Fruit fly (Drosophila melanogaster) whole organism, pupa: ENCODE data around the gene UQCR-Q.

Experiments
- CG10348 ChIP-seq: fragments of 200-800 bp; sonication (Bioruptor generic); IDR thresholded peaks from 2 replicates; pipeline ENCODE4 v1.3.6; 2022; ENCODE audit warnings: missing biosample characterization, missing genetic modification characterization
- CG12605 ChIP-seq: fragments of 200-800 bp; sonication (Bioruptor generic); IDR thresholded peaks from 2 replicates; pipeline ENCODE4 v1.3.6; 2022; ENCODE audit warnings: missing biosample characterization, missing genetic modification characterization
- CG13204 ChIP-seq: fragments of 200-800 bp; sonication (Bioruptor generic); optimal IDR thresholded peaks from 2 replicates; lab custom pipeline; 2018; ENCODE audit warnings: missing biosample characterization, mild to moderate bottlenecking, missing genetic modification characterization, moderate library complexity
- CG14655 ChIP-seq: fragments of 200-800 bp; sonication (Bioruptor generic); optimal IDR thresholded peaks from 3 replicates; lab custom pipeline; 2017; ENCODE audit warnings: mild to moderate bottlenecking, missing biosample characterization, missing genetic modification reagents, missing genetic modification characterization
- CG15710 ChIP-seq: fragments of 200-800 bp; sonication (Bioruptor generic); optimal IDR thresholded peaks from 2 replicates; lab custom pipeline; 2018; ENCODE audit warnings: missing biosample characterization, mild to moderate bottlenecking, missing genetic modification characterization, moderate library complexity
- CG17806 ChIP-seq: fragments of 200-800 bp; sonication (Bioruptor generic); optimal IDR thresholded peaks from 2 replicates; lab custom pipeline; 2018; ENCODE audit warnings: missing biosample characterization, mild to moderate bottlenecking, missing genetic modification characterization, moderate library complexity
- CG32121 ChIP-seq: fragments of 200-800 bp; sonication (Bioruptor generic); IDR thresholded peaks from 2 replicates; pipeline ENCODE4 v1.3.6; 2022; ENCODE audit warnings: missing biosample characterization, missing genetic modification characterization
- CG34367 ChIP-seq: fragments of 200-800 bp; sonication (Bioruptor generic); optimal IDR thresholded peaks from 2 replicates; lab custom pipeline; 2018; ENCODE audit warnings: missing biosample characterization, mild to moderate bottlenecking, missing genetic modification characterization
- CG4496 ChIP-seq: fragments of 200-800 bp; sonication (Bioruptor generic); IDR thresholded peaks from 3 replicates; pipeline ENCODE4 v1.3.6; 2022; ENCODE audit warnings: missing biosample characterization, missing genetic modification characterization
- CG8159 ChIP-seq: fragments of 200-800 bp; sonication (Bioruptor generic); optimal IDR thresholded peaks from 3 replicates; lab custom pipeline; 2018; ENCODE audit warnings: missing biosample characterization, mild to moderate bottlenecking, missing genetic modification characterization, moderate library complexity
- CG8301 ChIP-seq: fragments of 200-800 bp; sonication (Bioruptor generic); optimal IDR thresholded peaks from 2 replicates; lab custom pipeline; 2018; ENCODE audit warnings: missing biosample characterization, mild to moderate bottlenecking, missing genetic modification characterization
- CG9948 ChIP-seq: fragments of 200-800 bp; sonication (Bioruptor generic); optimal IDR thresholded peaks from 2 replicates; lab custom pipeline; 2018; ENCODE audit warnings: missing biosample characterization, mild to moderate bottlenecking, missing genetic modification characterization, moderate library complexity
- D1 ChIP-seq: fragments of 200-800 bp; sonication (Bioruptor generic); optimal IDR thresholded peaks from 2 replicates; lab custom pipeline; 2018; ENCODE audit warnings: missing biosample characterization, mild to moderate bottlenecking, missing genetic modification characterization, moderate library complexity
- EcR ChIP-seq: fragments of 200-800 bp; sonication (Bioruptor generic); optimal IDR thresholded peaks from 3 replicates; lab custom pipeline; 2019; ENCODE audit warnings: missing biosample characterization, missing genetic modification characterization, mild to moderate bottlenecking, moderate library complexity, missing genetic modification reagents
- Ets98B ChIP-seq: fragments of 200-800 bp; sonication (Bioruptor generic); IDR thresholded peaks from 2 replicates; pipeline ENCODE4 v1.3.6; 2022; ENCODE audit warnings: missing biosample characterization, missing genetic modification characterization
- Pif1A ChIP-seq: fragments of 200-800 bp; sonication (Bioruptor generic); optimal IDR thresholded peaks from 3 replicates; lab custom pipeline; 2016; ENCODE audit warnings: missing biosample characterization, missing genetic modification characterization
- Pif1B ChIP-seq: fragments of 200-800 bp; sonication (Bioruptor generic); optimal IDR thresholded peaks from 3 replicates; lab custom pipeline; 2016; ENCODE audit warnings: missing biosample characterization, missing genetic modification characterization
- Snoo ChIP-seq: fragments of 200-800 bp; sonication (Bioruptor generic); optimal IDR thresholded peaks from 3 replicates; lab custom pipeline; 2017; ENCODE audit warnings: missing biosample characterization, mild to moderate bottlenecking, missing genetic modification characterization, inconsistent platforms
- fd96Ca ChIP-seq: fragments of 200-800 bp; sonication (Bioruptor generic); IDR thresholded peaks from 3 replicates; pipeline ENCODE4 v1.3.6; 2022; ENCODE audit warnings: missing biosample characterization, missing genetic modification characterization
- gl ChIP-seq: fragments of 200-800 bp; sonication (Bioruptor generic); optimal IDR thresholded peaks from 2 replicates; lab custom pipeline; 2018; ENCODE audit warnings: missing biosample characterization, mild to moderate bottlenecking, missing genetic modification characterization
- rn ChIP-seq: fragments of 200-800 bp; sonication (Bioruptor generic); IDR thresholded peaks from 2 replicates; pipeline ENCODE4 v1.3.6; 2022; ENCODE audit warnings: missing biosample characterization, missing genetic modification characterization

Gene UQCR-Q

dm6 chr3L:17474711-17475451 is at the start of gene UQCR-Q, which contains the start of gene CG46525:
UQCR-Q (plus strand) TSS chr3L:17474761.
CG46525 (plus strand) TSS chr3L:17475220.
- peak; percentile 35 for TF ChIP-seq D1
- no peak for TF ChIP-seq CG15710

dm6 chr3L:17425132-17425713 is 49.3 kb upstream of the UQCR-Q start, which contains the start of the genes Sec3 and COX7B:
Sec3 (minus strand) TSS chr3L:17425217.
COX7B (plus strand) TSS chr3L:17425477.
- TF ChIP-seq rn (GFP tag; lab: Robert Waterston, UW) (no peak), gl (tag; lab: Kevin White, UChicago) (no peak), CG12605 (GFP tag; lab: Robert Waterston, UW) (0 out of 2 replicates have a peak, but pooled peaks have one; percentile 9), CG8301 (tag; lab: Kevin White, UChicago) (peak; percentile 19), CG9948 (peak; percentile 32), CG32121 (GFP tag; lab: Robert Waterston, UW) (peak; percentile 43; the same call in 1 of the 2 replicates), CG4496 (0 out of 3 replicates have a peak, but pooled peaks have one; percentile 45), CG8159 (peak; percentile 64), Snoo (peak; percentile 43), fd96Ca (GFP tag; lab: Robert Waterston, UW) (0 out of 3 replicates have a peak, but pooled peaks have one; percentile 8), CG17806 (tag; lab: Kevin White, UChicago) (peak; percentile 45), EcR (GFP tag; lab: Kevin White, UChicago) (peak; percentile 8), Pif1A (peak; percentile 42), CG10348 (GFP tag; lab: Robert Waterston, UW) (no peak), Pif1B (peak; percentile 21), CG14655 (GFP tag; lab: Kevin White, UChicago) (peak; percentile 17), D1 (no peak), CG15710 (peak; percentile 58), Ets98B (GFP tag; lab: Robert Waterston, UW) (no peak), CG13204 (GFP tag; lab: Kevin White, UChicago) (no peak), CG34367 (tag; lab: Kevin White, UChicago) (peak; percentile 40)

- TF ChIP-seq CG34367 (tag; lab: Kevin White, UChicago) (no peak), D1 (no peak), EcR (GFP tag; lab: Kevin White, UChicago) (no peak), CG4496 (no peak), Snoo (peak; percentile 16), CG9948 (no peak), CG17806 (tag; lab: Kevin White, UChicago) (peak; percentile 2), Pif1A (no peak), rn (GFP tag; lab: Robert Waterston, UW) (no peak), CG15710 (no peak), fd96Ca (GFP tag; lab: Robert Waterston, UW) (no peak), gl (tag; lab: Kevin White, UChicago) (no peak), CG14655 (GFP tag; lab: Kevin White, UChicago) (no peak)
Observed at dm6 chr3L:17427013-17427412, 47.5 kb upstream of the UQCR-Q start, which contains the start of gene Polr3G. Polr3G (minus strand) TSS chr3L:17427130.

dm6 chr3L:17428779-17429178 is 45.8 kb upstream of the UQCR-Q start, which contains the start of gene Gorab:
Gorab (minus strand) TSS chr3L:17428836.
- TF ChIP-seq gl (tag; lab: Kevin White, UChicago): no peak
- TF ChIP-seq Pif1A: peak; percentile 79
- peak; percentile 76 for TF ChIP-seq Pif1B
- no peak for TF ChIP-seq EcR (GFP tag; lab: Kevin White, UChicago)
- TF ChIP-seq CG13204 (GFP tag; lab: Kevin White, UChicago): no peak
- TF ChIP-seq CG32121 (GFP tag; lab: Robert Waterston, UW): peak; percentile 92
- peak; percentile 81 for TF ChIP-seq Snoo
- peak; percentile 91 for TF ChIP-seq Ets98B (GFP tag; lab: Robert Waterston, UW)
- peak; percentile 73 for TF ChIP-seq CG8301 (tag; lab: Kevin White, UChicago)
- peak; percentile 80 for TF ChIP-seq CG9948
- peak; percentile 85 for TF ChIP-seq CG15710
- TF ChIP-seq CG17806 (tag; lab: Kevin White, UChicago): peak; percentile 86
- TF ChIP-seq CG10348 (GFP tag; lab: Robert Waterston, UW): peak; percentile 85
- peak; percentile 86 for TF ChIP-seq CG12605 (GFP tag; lab: Robert Waterston, UW)
- no peak for TF ChIP-seq D1
- TF ChIP-seq CG8159: peak; percentile 78
- peak; percentile 90 for TF ChIP-seq rn (GFP tag; lab: Robert Waterston, UW)
- peak; percentile 91 for TF ChIP-seq fd96Ca (GFP tag; lab: Robert Waterston, UW)
- TF ChIP-seq CG34367 (tag; lab: Kevin White, UChicago): peak; percentile 68
- peak; percentile 96 for TF ChIP-seq CG4496
- TF ChIP-seq CG14655 (GFP tag; lab: Kevin White, UChicago): peak; percentile 80

dm6 chr3L:17430390-17430789 is 44.2 kb upstream of the UQCR-Q start:
- TF ChIP-seq EcR (GFP tag; lab: Kevin White, UChicago) (peak; percentile 39), fd96Ca (GFP tag; lab: Robert Waterston, UW) (0 out of 3 replicates have a peak, but pooled peaks have one; percentile 23), rn (GFP tag; lab: Robert Waterston, UW) (no peak), CG4496 (peak; percentile 50; the same call in 2 of the 3 replicates)
